Worm (Caenorhabditis elegans) whole organism, midembryonic: ENCODE results near the gene math-26.

Experiments used
- T22C8.4 ChIP-seq: fragments of 200-800 bp; sonication (Bioruptor generic); IDR thresholded peaks from 2 replicates; pipeline ENCODE4 v1.3.6; 2022; ENCODE audit warnings: missing genetic modification characterization, missing compliant biosample characterization
- cog-1 ChIP-seq: sonication (generic microtip); optimal IDR thresholded peaks from 2 replicates; lab custom pipeline; 2016; ENCODE audit warnings: missing genetic modification characterization, missing compliant biosample characterization
- klf-2 ChIP-seq: fragments of 200-800 bp; sonication (Bioruptor generic); conservative IDR thresholded peaks from 2 replicates; pipeline ENCODE4 v1.3.6; 2022; ENCODE audit warnings: missing genetic modification reagents, missing genetic modification characterization, missing compliant biosample characterization
- med-1 ChIP-seq: sonication (generic microtip); optimal IDR thresholded peaks from 2 replicates; lab custom pipeline; 2017; ENCODE audit warnings: missing genetic modification characterization, mild to moderate bottlenecking, missing compliant biosample characterization, antibody characterized with exemption, missing genetic modification reagents; ENCODE audit not compliant: insufficient read depth
- ref-1 ChIP-seq: fragments of 200-800 bp; sonication (Bioruptor generic); conservative IDR thresholded peaks from 2 replicates; pipeline ENCODE4 v1.3.6; 2022; ENCODE audit warnings: missing genetic modification reagents, missing genetic modification characterization, missing compliant biosample characterization
- tab-1 ChIP-seq: fragments of 200-800 bp; sonication (Bioruptor generic); IDR thresholded peaks from 2 replicates; pipeline ENCODE4 v1.3.6; 2022; ENCODE audit warnings: missing genetic modification characterization, missing compliant biosample characterization
- ztf-23 ChIP-seq: fragments of 200-800 bp; sonication (Bioruptor generic); IDR thresholded peaks from 2 replicates; pipeline ENCODE4 v1.3.6; 2022; ENCODE audit warnings: missing genetic modification reagents, missing genetic modification characterization, missing compliant biosample characterization
- ztf-29 ChIP-seq: fragments of 200-800 bp; sonication (Bioruptor generic); IDR thresholded peaks from 2 replicates; pipeline ENCODE4 v1.3.6; 2022; ENCODE audit warnings: missing genetic modification reagents, missing genetic modification characterization, missing compliant biosample characterization

- TF ChIP-seq tab-1 (GFP tag; lab: Robert Waterston, UW) = no peak
- TF ChIP-seq ztf-29 (GFP tag; lab: Robert Waterston, UW) = no peak
- no peak for TF ChIP-seq med-1 (GFP tag; lab: Kevin White, UChicago)
- TF ChIP-seq ztf-23 (GFP tag; lab: Robert Waterston, UW) = no peak
- no peak for TF ChIP-seq cog-1 (tag; lab: Kevin White, UChicago)
- no peak for TF ChIP-seq ref-1 (GFP tag; lab: Robert Waterston, UW)
- TF ChIP-seq T22C8.4 = no peak
- no peak for TF ChIP-seq klf-2 (GFP tag; lab: Robert Waterston, UW)
Observed at ce11 chrII:1725735-1726134, 45.7 kb upstream of the math-26 start, which contains the start of gene F45C12.17.
